Worm (Caenorhabditis elegans) whole organism, L4 larva: ENCODE measurements around the gene dhc-4.

Source experiments
- F37D6.2 ChIP-seq: sonication (generic microtip); optimal IDR thresholded peaks from 2 replicates; lab custom pipeline; 2016; ENCODE audit warnings: mild to moderate bottlenecking, missing genetic modification characterization, missing compliant biosample characterization
- R02D3.7 ChIP-seq: fragments of 150-350 bp; sonication (generic microtip); optimal IDR thresholded peaks from 3 replicates; lab custom pipeline; 2014; ENCODE audit warnings: missing biosample characterization, missing genetic modification characterization
- T20F7.1 ChIP-seq: fragments of 200-800 bp; sonication (Bioruptor generic); optimal IDR thresholded peaks from 2 replicates; lab custom pipeline; 2018; ENCODE audit warnings: mild to moderate bottlenecking, missing genetic modification characterization, missing compliant biosample characterization
- Y105C5A.15 ChIP-seq: fragments of 200-800 bp; sonication (Bioruptor generic); IDR thresholded peaks from 2 replicates; pipeline ENCODE4 v1.3.6; 2022; ENCODE audit warnings: missing genetic modification characterization, missing compliant biosample characterization
- Y75B8A.6 ChIP-seq: fragments of 200-800 bp; sonication (Bioruptor generic); IDR thresholded peaks from 2 replicates; pipeline ENCODE4 v1.3.6; 2022; ENCODE audit warnings: missing genetic modification reagents, missing genetic modification characterization, missing compliant biosample characterization
- ZK337.2 ChIP-seq: fragments of 200-800 bp; sonication (Bioruptor generic); IDR thresholded peaks from 2 replicates; pipeline ENCODE4 v1.3.6; 2022; ENCODE audit warnings: missing genetic modification reagents, missing genetic modification characterization, missing compliant biosample characterization
- ZK546.5 ChIP-seq, 2 experiments: sonication (generic microtip); optimal IDR thresholded peaks; 2 replicates each; lab custom pipeline; 2017; ENCODE audit warnings: missing biosample characterization in 2 of 2, missing genetic modification characterization in 2 of 2
- aha-1 ChIP-seq: fragments of 150-350 bp; peaks from one replicate; lab custom pipeline; 2014; ENCODE audit warnings: missing biosample characterization, missing genetic modification characterization
- arid-1 ChIP-seq: fragments of 200-800 bp; sonication (Bioruptor generic); conservative IDR thresholded peaks from 2 replicates; pipeline ENCODE4 v1.3.6; 2022; ENCODE audit warnings: missing genetic modification reagents, missing genetic modification characterization, missing compliant biosample characterization
- ceh-44 ChIP-seq: fragments of 200-800 bp; sonication (Bioruptor generic); IDR thresholded peaks from 2 replicates; pipeline ENCODE4 v1.3.6; 2022; ENCODE audit warnings: missing genetic modification reagents, missing genetic modification characterization, missing compliant biosample characterization
- ceh-62 ChIP-seq: sonication (generic microtip); optimal IDR thresholded peaks from 2 replicates; lab custom pipeline; 2017; ENCODE audit warnings: missing biosample characterization, missing genetic modification characterization
- ctbp-1 ChIP-seq: fragments of 200-800 bp; sonication (Bioruptor generic); IDR thresholded peaks from 2 replicates; pipeline ENCODE4 v1.3.6; 2022; ENCODE audit warnings: missing genetic modification reagents, missing genetic modification characterization, missing compliant biosample characterization
- daf-12 ChIP-seq: fragments of 150-350 bp; optimal IDR thresholded peaks from 2 replicates; lab custom pipeline; 2014; ENCODE audit warnings: missing biosample characterization, missing genetic modification reagents, missing genetic modification characterization
- daf-16 ChIP-seq, 3 experiments: sonication (generic microtip); optimal IDR thresholded peaks; 2 replicates each; lab custom pipeline; 2016 to 2017; ENCODE audit warnings: missing genetic modification characterization in 3 of 3, missing genetic modification reagents in 3 of 3, mild to moderate bottlenecking in 2 of 3, missing compliant biosample characterization in 2 of 3, missing biosample characterization in 1 of 3, moderate library complexity in 1 of 3
- daf-19 ChIP-seq: fragments of 200-800 bp; sonication (Bioruptor generic); conservative IDR thresholded peaks from 2 replicates; pipeline ENCODE4 v1.3.6; 2022; ENCODE audit warnings: missing genetic modification characterization, missing compliant biosample characterization
- daf-8 ChIP-seq: fragments of 200-800 bp; sonication (Bioruptor generic); IDR thresholded peaks from 2 replicates; pipeline ENCODE4 v1.3.6; 2022; ENCODE audit warnings: missing genetic modification characterization, missing compliant biosample characterization
- dmd-8 ChIP-seq: fragments of 200-800 bp; sonication (Bioruptor generic); IDR thresholded peaks from 2 replicates; pipeline ENCODE4 v1.3.6; 2022; ENCODE audit warnings: missing genetic modification characterization, missing compliant biosample characterization
- dpl-1 ChIP-seq: fragments of 150-350 bp; optimal IDR thresholded peaks from 2 replicates; lab custom pipeline; 2014; ENCODE audit warnings: missing biosample characterization, missing genetic modification reagents, missing genetic modification characterization
- egl-27 ChIP-seq: sonication (generic microtip); optimal IDR thresholded peaks from 3 replicates; lab custom pipeline; 2017; ENCODE audit warnings: missing biosample characterization, missing genetic modification reagents, missing genetic modification characterization
- fos-1 ChIP-seq: fragments of 150-350 bp; optimal IDR thresholded peaks from 2 replicates; lab custom pipeline; 2014; ENCODE audit warnings: missing biosample characterization, missing genetic modification characterization
- gei-8 ChIP-seq: fragments of 200-800 bp; sonication (Bioruptor generic); optimal IDR thresholded peaks from 2 replicates; lab custom pipeline; 2018; ENCODE audit warnings: mild to moderate bottlenecking, missing genetic modification characterization, missing compliant biosample characterization
- hif-1 ChIP-seq, 2 experiments: sonication (generic microtip); optimal IDR thresholded peaks; 2 replicates each; lab custom pipeline; 2016 to 2017; ENCODE audit warnings: missing compliant biosample characterization in 2 of 2, missing genetic modification characterization in 2 of 2, missing genetic modification reagents in 2 of 2, missing genotype in 2 of 2, mild to moderate bottlenecking in 1 of 2
- lin-13 ChIP-seq: fragments of 150-350 bp; optimal IDR thresholded peaks from 2 replicates; lab custom pipeline; 2014; ENCODE audit warnings: missing biosample characterization, missing genetic modification reagents, missing genetic modification characterization
- lin-38 ChIP-seq: fragments of 200-800 bp; sonication (Bioruptor generic); IDR thresholded peaks from 2 replicates; pipeline ENCODE4 v1.3.6; 2022; ENCODE audit warnings: missing genetic modification reagents, missing genetic modification characterization, missing compliant biosample characterization
- lin-39 ChIP-seq: fragments of 150-350 bp; optimal IDR thresholded peaks from 2 replicates; lab custom pipeline; 2014; ENCODE audit warnings: missing biosample characterization, missing genetic modification reagents, missing genetic modification characterization
- lsy-2 ChIP-seq, 2 experiments: fragments of 150-350 bp in 1 of 2; sonication (generic microtip) in 1 of 2; optimal IDR thresholded peaks; 2 replicates each; lab custom pipeline; 2014 to 2017; ENCODE audit warnings: missing biosample characterization in 2 of 2, missing genetic modification characterization in 2 of 2
- mep-1 ChIP-seq: fragments of 150-350 bp; sonication (generic microtip); optimal IDR thresholded peaks from 3 replicates; lab custom pipeline; 2014; ENCODE audit warnings: missing biosample characterization, missing genetic modification characterization
- mes-2 ChIP-seq: sonication (generic microtip); optimal IDR thresholded peaks from 2 replicates; lab custom pipeline; 2016; ENCODE audit warnings: missing genotype, mild to moderate bottlenecking, missing genetic modification characterization, missing compliant biosample characterization; ENCODE audit not compliant: poor library complexity, severe bottlenecking
- nhr-11 ChIP-seq: fragments of 150-350 bp; optimal IDR thresholded peaks from 2 replicates; lab custom pipeline; 2014; ENCODE audit warnings: missing biosample characterization, missing genetic modification characterization
- nhr-25 ChIP-seq: sonication (generic microtip); optimal IDR thresholded peaks from 2 replicates; lab custom pipeline; 2017; ENCODE audit warnings: missing genetic modification characterization, mild to moderate bottlenecking, missing compliant biosample characterization, antibody characterized with exemption, moderate library complexity, borderline replicate concordance; ENCODE audit not compliant: insufficient read depth
- nhr-77 ChIP-seq: fragments of 150-350 bp; optimal IDR thresholded peaks from 2 replicates; lab custom pipeline; 2014; ENCODE audit warnings: missing biosample characterization, missing genetic modification characterization
- pha-4 ChIP-seq, 2 experiments: fragments of 150-350 bp in 1 of 2; fragments of 200-800 bp in 1 of 2; sonication (Bioruptor generic) in 1 of 2; IDR thresholded peaks in 1 of 2; optimal IDR thresholded peaks in 1 of 2; 2 replicates each; pipeline versions ENCODE4 v1.3.6 to Lab custom; 2014 to 2022; ENCODE audit warnings: missing genetic modification characterization in 2 of 2, missing genetic modification reagents in 2 of 2, missing biosample characterization in 1 of 2, missing compliant biosample characterization in 1 of 2
- saeg-2 ChIP-seq: fragments of 200-800 bp; sonication (Bioruptor generic); IDR thresholded peaks from 2 replicates; pipeline ENCODE4 v1.3.6; 2022; ENCODE audit warnings: missing genetic modification reagents, missing genetic modification characterization, missing compliant biosample characterization
- set-16 ChIP-seq: fragments of 200-800 bp; sonication (Bioruptor generic); IDR thresholded peaks from 2 replicates; pipeline ENCODE4 v1.3.6; 2022; ENCODE audit warnings: missing genetic modification reagents, missing genetic modification characterization, missing compliant biosample characterization
- skn-1 ChIP-seq: fragments of 150-350 bp; optimal IDR thresholded peaks from 2 replicates; lab custom pipeline; 2014; ENCODE audit warnings: missing biosample characterization, missing genetic modification characterization
- snpc-4 ChIP-seq: fragments of 150-350 bp; optimal IDR thresholded peaks from 2 replicates; lab custom pipeline; 2014; ENCODE audit warnings: missing biosample characterization, missing genetic modification characterization
- spr-1 ChIP-seq: sonication (generic microtip); optimal IDR thresholded peaks from 2 replicates; lab custom pipeline; 2016; ENCODE audit warnings: mild to moderate bottlenecking, missing genetic modification characterization, missing compliant biosample characterization
- unc-62 ChIP-seq, 3 experiments: fragments of 150-350 bp in 1 of 3; sonication (generic microtip); optimal IDR thresholded peaks in 2 of 3; peaks in 1 of 3; 1 replicate in 1 of 3; 2 replicates in 2 of 3; lab custom pipeline; 2014 to 2017; ENCODE audit warnings: missing biosample characterization in 3 of 3, missing genetic modification characterization in 3 of 3, missing genetic modification reagents in 3 of 3, missing genotype in 1 of 3
- zfp-3 ChIP-seq: fragments of 200-800 bp; sonication (Bioruptor generic); conservative IDR thresholded peaks from 2 replicates; pipeline ENCODE4 v1.3.6; 2022; ENCODE audit warnings: missing genetic modification reagents, missing genetic modification characterization, missing compliant biosample characterization
- zip-11 ChIP-seq: fragments of 200-800 bp; sonication (Bioruptor generic); IDR thresholded peaks from 2 replicates; pipeline ENCODE4 v1.3.6; 2022; ENCODE audit warnings: missing genetic modification characterization, missing compliant biosample characterization

dhc-4 gene

ce11 chrIII:10969644-10970043 lies at the start of gene dhc-4:
Gene dhc-4 (plus strand): TSS chrIII:10969944.
- TF ChIP-seq nhr-77 (tag; lab: Kevin White, UChicago) (no peak), zfp-3 (GFP tag; lab: Robert Waterston, UW) (no peak), daf-19 (GFP tag; lab: Robert Waterston, UW) (no peak)

- TF ChIP-seq ctbp-1 (GFP tag; lab: Robert Waterston, UW): no peak
- TF ChIP-seq lin-13 (GFP tag; lab: Kevin White, UChicago): no peak
- TF ChIP-seq daf-8 (GFP tag; lab: Robert Waterston, UW): no peak
- no peak for TF ChIP-seq skn-1 (tag; lab: Kevin White, UChicago)
- TF ChIP-seq R02D3.7 (tag; lab: Kevin White, UChicago): no peak
- TF ChIP-seq arid-1 (GFP tag; lab: Robert Waterston, UW): no peak
- no peak for TF ChIP-seq F37D6.2 (tag; lab: Kevin White, UChicago)
- no peak for TF ChIP-seq spr-1
- no peak for TF ChIP-seq ceh-62 (tag; lab: Kevin White, UChicago)
- TF ChIP-seq ZK337.2 (GFP tag; lab: Robert Waterston, UW): no peak
- TF ChIP-seq pha-4 (GFP tag; IDR thresholded peaks at IDR 0.05; lab: Robert Waterston, UW): no peak
- TF ChIP-seq pha-4 (tag; optimal IDR thresholded peaks at IDR 0.05; lab: Kevin White, UChicago): no peak
- no peak for TF ChIP-seq egl-27 (tag; lab: Kevin White, UChicago)
- TF ChIP-seq snpc-4 (tag; lab: Kevin White, UChicago): no peak
- no peak for TF ChIP-seq set-16
- no peak for TF ChIP-seq mes-2 (tag; lab: Kevin White, UChicago)
Observed at ce11 chrIII:10920044-10920443, 49.7 kb upstream of the dhc-4 start, which contains the start of gene vab-7. Gene vab-7 (plus strand): TSS chrIII:10920344.

ce11 chrIII:10921474-10921873 lies 48.3 kb upstream of the dhc-4 start:
- peak; percentile 68 for TF ChIP-seq set-16
- TF ChIP-seq F37D6.2 (tag; lab: Kevin White, UChicago): no peak

- TF ChIP-seq F37D6.2 (tag; lab: Kevin White, UChicago) (no peak), gei-8 (GFP tag; lab: Kevin White, UChicago) (no peak), mep-1 (no peak), aha-1 (tag; lab: Kevin White, UChicago) (peak; percentile 1), dmd-8 (GFP tag; lab: Robert Waterston, UW) (no peak), nhr-25 (no peak), Y105C5A.15 (GFP tag; lab: Robert Waterston, UW) (no peak), daf-12 (tag; lab: Kevin White, UChicago) (no peak), unc-62 (GFP tag; optimal IDR thresholded peaks at IDR 0.05 in 1 of 2; lab: Kevin White, UChicago) (peak in 1 of 2 experiments; percentile 96), unc-62 (tag; optimal IDR thresholded peaks at IDR 0.05; lab: Kevin White, UChicago) (no peak), ZK546.5 (tag; optimal IDR thresholded peaks at IDR 0.05; lab: Kevin White, UChicago) (no peak), T20F7.1 (GFP tag; lab: Kevin White, UChicago) (no peak), ctbp-1 (GFP tag; lab: Robert Waterston, UW) (no peak), Y75B8A.6 (GFP tag; lab: Robert Waterston, UW) (no peak)
Observed at ce11 chrIII:10923539-10923938, 46.2 kb upstream of the dhc-4 start.

- TF ChIP-seq mes-2 (tag; lab: Kevin White, UChicago) (peak; percentile 60), fos-1 (tag; lab: Kevin White, UChicago) (no peak), lsy-2 (tag; optimal IDR thresholded peaks at IDR 0.05; lab: Kevin White, UChicago) (peak in 1 of 2 experiments; percentile 50), saeg-2 (GFP tag; lab: Robert Waterston, UW) (no peak), nhr-11 (tag; lab: Kevin White, UChicago) (no peak), hif-1 (tag; optimal IDR thresholded peaks at IDR 0.05; lab: Kevin White, UChicago) (no peak), lin-39 (no peak), daf-16 (GFP tag; optimal IDR thresholded peaks at IDR 0.05; lab: Kevin White, UChicago) (no peak), daf-16 (tag; optimal IDR thresholded peaks at IDR 0.05; lab: Kevin White, UChicago) (no peak), dpl-1 (peak; percentile 26), zip-11 (GFP tag; lab: Robert Waterston, UW) (no peak), lin-38 (GFP tag; lab: Robert Waterston, UW) (peak; percentile 90), ceh-44 (no peak)
Observed at ce11 chrIII:10930850-10931249, 38.9 kb upstream of the dhc-4 start, which contains the start of gene M142.5. Gene M142.5 (plus strand): TSS chrIII:10931201.
